Worm (Caenorhabditis elegans) whole organism, late embryonic: ENCODE data around the gene arrd-23.

Source experiments
- C38D4.7 ChIP-seq: fragments of 200-800 bp; sonication (Bioruptor generic); optimal IDR thresholded peaks from 2 replicates; lab custom pipeline; 2018; ENCODE audit warnings: mild to moderate bottlenecking, missing genetic modification characterization, moderate library complexity, missing compliant biosample characterization
- T23F11.4 ChIP-seq: fragments of 200-800 bp; sonication (Bioruptor generic); optimal IDR thresholded peaks from 2 replicates; lab custom pipeline; 2018; ENCODE audit warnings: mild to moderate bottlenecking, missing genetic modification characterization, missing compliant biosample characterization
- ama-1 ChIP-seq: fragments of 150-350 bp; optimal IDR thresholded peaks from 2 replicates; lab custom pipeline; 2014
- elt-2 ChIP-seq: sonication (generic microtip); optimal IDR thresholded peaks from 2 replicates; lab custom pipeline; 2016; ENCODE audit warnings: missing genetic modification reagents, missing genetic modification characterization, missing compliant biosample characterization
- fkh-10 ChIP-seq: fragments of 150-350 bp; optimal IDR thresholded peaks from 2 replicates; lab custom pipeline; 2014; ENCODE audit warnings: missing biosample characterization, missing genetic modification reagents, missing genetic modification characterization
- nfya-1 ChIP-seq: sonication (generic microtip); optimal IDR thresholded peaks from 2 replicates; lab custom pipeline; 2017; ENCODE audit warnings: missing genetic modification characterization, mild to moderate bottlenecking, missing compliant biosample characterization, antibody characterized with exemption, moderate library complexity
- pha-4 ChIP-seq: fragments of 150-350 bp; optimal IDR thresholded peaks from 2 replicates; lab custom pipeline; 2018; ENCODE audit warnings: missing biosample characterization, missing genetic modification reagents, missing genetic modification characterization
- pqm-1 ChIP-seq: sonication (generic microtip); optimal IDR thresholded peaks from 2 replicates; lab custom pipeline; 2016; ENCODE audit warnings: missing genetic modification characterization, missing compliant biosample characterization
- unc-3 ChIP-seq, 2 experiments: fragments of 200-800 bp in 1 of 2; sonication (Bioruptor generic) in 1 of 2; sonication (generic microtip) in 1 of 2; conservative IDR thresholded peaks in 1 of 2; optimal IDR thresholded peaks in 1 of 2; 2 replicates each; pipeline versions ENCODE4 v1.3.6 to Lab custom; 2016 to 2022; ENCODE audit warnings: missing compliant biosample characterization in 2 of 2, missing genetic modification characterization in 2 of 2, missing genetic modification reagents in 1 of 2

- no peak for TF ChIP-seq elt-2
- TF ChIP-seq ama-1 (lab: Kevin White, UChicago), result no peak
- TF ChIP-seq pqm-1 (tag; lab: Kevin White, UChicago), result no peak
- no peak for TF ChIP-seq nfya-1 (tag; lab: Kevin White, UChicago)
- TF ChIP-seq pha-4 (tag; lab: Kevin White, UChicago), result no peak
- TF ChIP-seq C38D4.7 (GFP tag; lab: Kevin White, UChicago), result no peak
- TF ChIP-seq fkh-10 (GFP tag; lab: Kevin White, UChicago), result no peak
- no peak for TF ChIP-seq T23F11.4 (GFP tag; lab: Kevin White, UChicago)
- TF ChIP-seq unc-3 (GFP tag; conservative IDR thresholded peaks at IDR 0.05; lab: Robert Waterston, UW), result no peak
- TF ChIP-seq unc-3 (tag; optimal IDR thresholded peaks at IDR 0.05; lab: Kevin White, UChicago), result no peak
These were observed 10.5 kb upstream of the arrd-23 start for ce11 chrX:4875296-4875695.
